Fruit fly (Drosophila melanogaster) Kc167 (cell line): ENCODE data around the gene sll.

Source experiments
- Myc ChIP-seq: fragments of >200 bp; optimal IDR thresholded peaks from 2 replicates; lab custom pipeline; 2017; ENCODE audit warnings: missing external identifiers
- Sin3A ChIP-seq: fragments of >200 bp; optimal IDR thresholded peaks from 2 replicates; lab custom pipeline; 2018; ENCODE audit warnings: missing external identifiers
- h ChIP-seq: fragments of >200 bp; optimal IDR thresholded peaks from 3 replicates; lab custom pipeline; 2018; ENCODE audit warnings: missing external identifiers
- insv ChIP-seq: fragments of >200 bp; optimal IDR thresholded peaks from 3 replicates; lab custom pipeline; 2018; ENCODE audit warnings: missing external identifiers
- psq ChIP-seq: fragments of >200 bp; optimal IDR thresholded peaks from 2 replicates; lab custom pipeline; 2017; ENCODE audit warnings: missing external identifiers
- ttk ChIP-seq: sonication (Bioruptor generic); optimal IDR thresholded peaks from 2 replicates; lab custom pipeline; 2017; ENCODE audit warnings: missing external identifiers

sll gene

DNA sequence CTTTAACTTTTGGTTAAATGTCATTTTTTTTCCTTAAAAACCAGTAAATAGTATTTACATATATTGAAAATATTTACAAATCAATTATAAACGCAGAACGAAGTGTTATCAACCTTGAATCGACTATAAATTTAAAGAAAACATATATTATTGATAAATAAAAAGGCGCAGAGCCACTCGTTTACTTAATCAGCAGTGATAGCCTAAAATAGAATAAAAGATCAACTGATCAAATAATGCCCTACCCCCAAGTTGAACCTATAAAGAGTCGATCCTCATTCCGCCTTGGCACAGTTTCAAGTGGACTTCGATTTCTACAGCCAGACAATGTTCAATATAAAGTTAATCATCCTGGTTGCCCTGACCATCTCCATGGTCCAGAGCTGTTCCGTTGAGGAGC lies 9.7 kb upstream of the sll start, which contains the start of gene CG7606:
TSS of gene CG7606 (plus strand) at position 301 of the 400 bp plus-strand sequence.
- TF ChIP-seq Sin3A (lab: Kevin White, UChicago) (no peak), psq (lab: Kevin White, UChicago) (no peak), ttk (lab: Kevin White, UChicago) (no peak), insv (lab: Kevin White, UChicago) (no peak), h (lab: Kevin White, UChicago) (no peak), Myc (lab: Kevin White, UChicago) (no peak)

DNA sequence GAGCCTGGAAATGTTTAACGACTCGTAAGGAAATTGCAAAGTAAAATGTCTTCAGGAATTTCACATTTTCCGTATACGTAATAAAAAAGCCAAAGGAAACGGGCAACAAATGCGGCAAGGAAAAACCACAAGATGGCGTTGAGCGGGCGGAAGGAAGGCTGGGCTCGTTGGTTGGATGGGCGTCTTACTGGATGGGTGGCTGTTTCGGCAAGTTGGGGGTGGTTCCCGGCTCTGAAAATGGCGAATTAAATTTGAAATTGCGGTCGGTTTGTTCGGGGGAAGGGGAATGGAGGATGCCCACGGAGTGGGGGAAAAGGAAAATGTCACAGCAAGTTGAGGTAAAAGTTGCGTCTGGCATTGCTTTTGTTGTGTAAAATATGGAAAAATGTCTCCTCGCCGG lies 6.2 kb upstream of the sll start:
- TF ChIP-seq psq (lab: Kevin White, UChicago) (no peak), Myc (lab: Kevin White, UChicago) (no peak), Sin3A (lab: Kevin White, UChicago) (no peak), insv (lab: Kevin White, UChicago) (no peak), h (lab: Kevin White, UChicago) (no peak), ttk (lab: Kevin White, UChicago) (no peak)

DNA sequence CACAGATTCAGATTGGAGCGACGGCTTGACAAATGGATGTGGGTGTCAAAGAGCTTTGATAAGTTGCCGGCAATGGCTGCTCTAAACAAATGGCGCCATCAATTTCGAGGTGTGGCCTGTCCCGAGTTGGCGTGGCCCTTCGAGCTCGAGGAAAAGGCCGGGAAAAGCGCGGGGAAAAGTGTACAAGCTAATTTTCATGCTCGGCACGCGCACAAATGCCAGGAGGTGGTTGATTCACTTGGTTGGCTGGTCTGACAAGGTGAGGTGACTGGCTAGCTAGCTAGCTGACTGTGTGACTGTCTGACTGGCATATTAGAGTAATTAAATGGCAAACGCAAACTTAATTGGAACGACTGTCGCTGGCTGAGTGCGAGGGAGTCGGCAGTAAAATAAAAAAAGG lies 4.0 kb upstream of the sll start:
- TF ChIP-seq psq (lab: Kevin White, UChicago): no peak
- TF ChIP-seq ttk (lab: Kevin White, UChicago): no peak
- no peak for TF ChIP-seq Sin3A (lab: Kevin White, UChicago)
- no peak for TF ChIP-seq h (lab: Kevin White, UChicago)
- TF ChIP-seq Myc (lab: Kevin White, UChicago): no peak
- no peak for TF ChIP-seq insv (lab: Kevin White, UChicago)

DNA sequence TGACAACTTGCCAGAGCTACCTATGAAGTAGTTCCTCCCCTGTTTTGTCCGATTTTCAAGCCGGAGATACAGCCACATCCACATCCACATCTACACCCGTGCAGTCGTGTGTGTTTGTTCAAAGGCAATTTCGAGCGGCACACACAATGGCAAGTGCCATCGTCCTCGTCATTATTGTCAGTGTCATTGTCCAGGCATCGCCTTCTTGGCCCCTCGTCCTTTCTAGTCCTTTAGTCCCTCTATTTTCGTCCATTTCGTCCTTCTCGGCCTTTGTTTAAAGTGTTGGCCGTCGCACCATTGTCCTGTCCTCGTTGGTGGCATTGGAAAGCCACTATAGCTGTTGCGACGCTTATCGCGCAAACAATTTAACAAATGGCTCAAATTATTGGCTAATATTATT lies 2.9 kb upstream of the sll start:
- TF ChIP-seq h (lab: Kevin White, UChicago): no peak
- no peak for TF ChIP-seq insv (lab: Kevin White, UChicago)
- no peak for TF ChIP-seq Sin3A (lab: Kevin White, UChicago)
- TF ChIP-seq ttk (lab: Kevin White, UChicago): no peak
- TF ChIP-seq Myc (lab: Kevin White, UChicago): no peak
- TF ChIP-seq psq (lab: Kevin White, UChicago): no peak

DNA sequence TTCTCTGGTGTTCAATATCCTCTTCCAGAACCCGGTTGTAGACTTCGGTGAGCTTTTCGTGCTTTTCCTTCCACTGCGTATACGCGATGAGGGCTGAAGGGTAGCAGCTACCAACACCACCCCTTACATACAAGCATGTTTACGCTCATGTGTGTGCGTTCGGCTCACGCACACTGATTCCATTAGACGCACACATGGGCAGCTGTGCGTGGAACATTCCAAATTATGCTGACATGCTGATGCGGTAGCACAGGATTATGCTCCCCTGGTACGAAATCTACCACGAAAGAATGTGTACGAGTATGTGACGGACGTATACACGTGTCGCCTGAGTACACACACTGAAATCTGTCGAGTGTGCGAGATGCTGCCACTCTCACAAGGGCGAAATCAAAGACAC lies 2.2 kb upstream of the sll start:
- TF ChIP-seq Sin3A (lab: Kevin White, UChicago) (no peak), h (lab: Kevin White, UChicago) (no peak), insv (lab: Kevin White, UChicago) (no peak), ttk (lab: Kevin White, UChicago) (no peak), psq (lab: Kevin White, UChicago) (no peak), Myc (lab: Kevin White, UChicago) (no peak)

DNA sequence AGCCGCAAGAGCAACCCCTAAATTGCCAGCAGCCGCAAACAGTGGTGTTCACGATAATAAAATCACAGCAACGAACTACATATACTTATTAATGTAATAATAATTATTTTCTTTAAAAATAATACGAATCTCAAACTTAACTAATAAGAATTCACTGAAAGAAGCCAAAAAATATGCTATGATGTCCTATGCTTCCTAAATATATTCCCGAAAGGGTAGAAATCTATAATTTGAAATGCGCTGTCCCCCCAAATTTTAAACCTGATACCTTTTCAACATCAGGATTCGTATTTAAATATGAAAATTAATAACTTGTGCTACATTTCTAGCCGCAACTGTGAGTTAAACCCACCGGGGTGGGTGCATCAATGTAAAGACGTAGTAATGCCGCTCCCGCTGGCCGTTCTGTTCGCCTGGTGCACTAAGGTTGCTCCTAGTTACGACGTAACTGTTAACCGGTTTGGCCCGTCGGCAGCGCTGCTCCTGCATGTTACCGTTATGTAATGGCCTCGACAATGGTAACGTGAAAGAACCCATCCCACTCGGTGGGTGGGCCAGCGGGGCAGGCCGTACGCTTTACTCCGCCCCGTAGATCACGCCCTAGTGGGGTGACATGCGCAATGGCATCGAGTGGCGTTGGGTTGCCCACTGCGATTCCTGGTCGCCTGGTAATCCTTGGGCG lies 1.6 kb upstream of the sll start:
- TF ChIP-seq Myc (lab: Kevin White, UChicago) (no peak), psq (lab: Kevin White, UChicago) (no peak), insv (lab: Kevin White, UChicago) (no peak), ttk (lab: Kevin White, UChicago) (no peak), h (lab: Kevin White, UChicago) (no peak), Sin3A (lab: Kevin White, UChicago) (no peak)

DNA sequence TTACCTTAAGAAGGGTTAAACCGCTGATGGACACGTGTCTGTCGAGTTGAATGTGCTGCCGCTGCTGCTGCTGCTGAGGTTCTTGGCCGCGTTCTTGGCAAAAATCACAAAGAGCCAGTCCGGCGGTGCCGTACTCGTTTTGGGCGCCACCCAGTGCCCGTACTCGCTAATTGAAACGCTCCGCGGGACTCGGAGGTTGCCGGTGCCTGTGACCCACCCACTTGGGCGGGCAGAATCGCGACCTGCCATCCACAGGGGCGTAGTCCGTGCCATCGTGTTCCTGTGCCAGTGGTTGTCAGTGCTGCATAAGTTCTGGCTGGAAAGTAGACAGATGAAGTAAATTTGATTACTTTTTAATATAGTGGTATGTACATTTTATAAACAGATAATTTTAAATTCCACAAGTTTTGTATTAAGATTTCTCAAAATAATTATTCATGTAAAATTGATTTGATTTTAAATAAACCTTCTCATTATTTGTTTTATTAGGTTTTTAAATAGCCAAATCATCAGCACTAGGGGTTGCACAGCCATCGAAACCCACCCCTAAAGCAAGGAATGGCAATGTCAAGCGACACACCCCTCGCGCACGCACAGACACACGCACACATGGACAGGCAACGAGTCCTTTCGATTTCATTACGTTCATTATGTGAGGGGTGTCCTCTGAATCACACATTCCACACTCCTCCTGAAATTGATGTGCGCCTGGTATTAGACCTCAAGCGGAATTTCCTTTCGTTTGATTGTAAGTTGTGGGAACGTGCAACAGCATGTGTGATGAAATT lies 832 bp upstream of the sll start:
- no peak for TF ChIP-seq insv (lab: Kevin White, UChicago)
- TF ChIP-seq ttk (lab: Kevin White, UChicago): no peak
- TF ChIP-seq Sin3A (lab: Kevin White, UChicago): no peak
- TF ChIP-seq psq (lab: Kevin White, UChicago): no peak
- TF ChIP-seq h (lab: Kevin White, UChicago): no peak
- no peak for TF ChIP-seq Myc (lab: Kevin White, UChicago)

DNA sequence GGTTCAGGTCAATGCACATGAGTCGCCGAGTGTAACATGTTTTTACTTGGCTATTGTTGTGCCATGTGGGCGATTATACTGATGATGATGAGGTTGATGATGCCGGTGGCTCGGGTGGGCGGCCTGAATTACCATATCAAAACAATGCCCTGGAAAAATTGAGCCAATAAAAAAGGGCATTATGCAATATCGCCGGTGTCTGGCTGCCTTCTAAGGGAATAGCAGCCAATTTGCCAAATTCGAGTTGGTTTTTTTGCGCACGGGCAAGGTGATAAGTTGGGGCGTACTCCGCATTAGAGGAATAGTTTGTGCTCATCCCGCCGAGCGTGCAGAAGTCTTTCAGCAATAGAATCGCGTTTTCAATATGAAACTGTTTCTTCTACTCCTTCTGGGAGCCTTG lies 3.2 kb downstream of the sll start, which contains the start of gene CG14329:
TSS of gene CG14329 (plus strand) at position 301 of the 400 bp plus-strand sequence.
- TF ChIP-seq insv (lab: Kevin White, UChicago): no peak
- no peak for TF ChIP-seq ttk (lab: Kevin White, UChicago)
- TF ChIP-seq h (lab: Kevin White, UChicago): no peak
- TF ChIP-seq psq (lab: Kevin White, UChicago): no peak
- TF ChIP-seq Sin3A (lab: Kevin White, UChicago): no peak
- TF ChIP-seq Myc (lab: Kevin White, UChicago): no peak

DNA sequence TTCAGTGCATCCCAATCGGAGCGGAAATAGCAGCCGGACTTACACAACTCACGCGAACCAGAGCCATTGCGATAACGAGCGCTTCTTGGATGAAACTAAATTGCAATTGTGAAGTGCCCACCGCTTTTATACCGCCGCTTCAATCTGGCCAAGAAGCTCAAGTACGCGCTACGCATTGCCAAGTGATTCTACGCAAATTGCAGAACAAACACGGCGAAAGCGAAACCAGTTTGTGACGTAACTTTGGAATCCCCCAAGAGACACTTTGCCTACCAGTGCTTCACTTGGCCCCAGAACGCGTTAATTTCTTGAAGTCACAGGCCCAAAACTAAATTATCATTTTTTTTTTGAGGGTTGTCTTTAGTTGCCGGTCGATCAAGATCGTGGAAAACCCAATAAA lies 5.5 kb downstream of the sll start, which contains the start of gene Edg91:
TSS of gene Edg91 (minus strand) at position 101 of the 400 bp plus-strand sequence.
- TF ChIP-seq Sin3A (lab: Kevin White, UChicago) (no peak), ttk (lab: Kevin White, UChicago) (no peak), Myc (lab: Kevin White, UChicago) (no peak), insv (lab: Kevin White, UChicago) (no peak), psq (lab: Kevin White, UChicago) (no peak), h (lab: Kevin White, UChicago) (no peak)

DNA sequence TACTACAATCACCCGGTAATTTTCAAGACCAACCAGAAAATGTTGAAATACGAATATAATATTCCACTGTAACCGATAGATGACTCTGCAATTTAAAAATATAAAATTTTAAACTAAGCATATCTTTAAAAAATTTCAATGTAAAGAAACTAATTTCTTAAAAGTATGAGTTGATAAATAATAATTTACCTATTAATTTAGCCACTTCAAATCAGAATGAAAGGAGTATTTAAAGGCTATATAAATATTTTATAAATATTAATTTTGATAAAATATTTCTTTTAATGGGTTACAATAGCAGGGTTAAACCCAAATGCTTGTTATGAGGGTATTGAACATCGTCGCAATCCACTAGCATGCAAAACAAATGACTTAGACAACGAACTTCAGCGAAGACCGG lies 5.9 kb downstream of the sll start:
- no peak for TF ChIP-seq Sin3A (lab: Kevin White, UChicago)
- TF ChIP-seq ttk (lab: Kevin White, UChicago): no peak
- TF ChIP-seq psq (lab: Kevin White, UChicago): no peak
- no peak for TF ChIP-seq insv (lab: Kevin White, UChicago)
- TF ChIP-seq Myc (lab: Kevin White, UChicago): no peak
- no peak for TF ChIP-seq h (lab: Kevin White, UChicago)

DNA sequence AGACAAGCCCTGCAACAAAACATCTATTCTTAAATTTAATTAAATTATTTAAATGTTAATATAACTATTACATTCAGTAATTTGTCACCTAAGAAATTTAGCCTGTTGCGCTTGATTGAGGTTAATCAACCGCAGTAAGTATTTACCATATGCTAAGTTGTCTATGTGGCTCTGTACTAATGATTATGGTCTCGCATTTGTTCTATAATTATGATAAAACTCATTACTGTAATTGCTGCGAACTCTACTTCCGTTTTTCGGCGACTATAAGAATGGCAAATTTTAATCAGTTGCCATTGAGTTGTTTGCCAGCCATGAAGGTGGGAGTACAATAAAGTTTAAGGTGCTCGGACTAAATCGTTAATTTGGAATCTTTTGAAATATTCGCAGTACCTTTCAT lies 6.7 kb downstream of the sll start, which contains the start of gene CG34281:
TSS of gene CG34281 (plus strand) at position 301 of the 400 bp plus-strand sequence.
- TF ChIP-seq Sin3A (lab: Kevin White, UChicago) (no peak), ttk (lab: Kevin White, UChicago) (no peak), psq (lab: Kevin White, UChicago) (no peak), Myc (lab: Kevin White, UChicago) (no peak), insv (lab: Kevin White, UChicago) (no peak), h (lab: Kevin White, UChicago) (no peak)
